Fruit fly (Drosophila melanogaster) whole organism: Measurements from ENCODE around the gene CG8611.

Experiments used
- CG8478 ChIP-seq: fragments of >200 bp; optimal IDR thresholded peaks from 2 replicates; lab custom pipeline; 2018; ENCODE audit warnings: inconsistent platforms
- Dll ChIP-seq: fragments of >200 bp; optimal IDR thresholded peaks from 2 replicates; lab custom pipeline; 2017
- EcR ChIP-seq, 2 experiments: fragments of >200 bp; optimal IDR thresholded peaks; 2 replicates each; lab custom pipeline; 2017; ENCODE audit warnings: missing biosample characterization in 2 of 2, missing genetic modification characterization in 2 of 2, missing genetic modification reagents in 2 of 2
- pan ChIP-seq: fragments of >200 bp; optimal IDR thresholded peaks from 2 replicates; lab custom pipeline; 2017
- psq ChIP-seq: fragments of >200 bp; optimal IDR thresholded peaks from 2 replicates; lab custom pipeline; 2017
- usp ChIP-seq: fragments of >200 bp; optimal IDR thresholded peaks from 2 replicates; lab custom pipeline; 2017; ENCODE audit warnings: missing biosample characterization, missing genetic modification characterization, mixed read lengths

The CG8611 gene

DNA sequence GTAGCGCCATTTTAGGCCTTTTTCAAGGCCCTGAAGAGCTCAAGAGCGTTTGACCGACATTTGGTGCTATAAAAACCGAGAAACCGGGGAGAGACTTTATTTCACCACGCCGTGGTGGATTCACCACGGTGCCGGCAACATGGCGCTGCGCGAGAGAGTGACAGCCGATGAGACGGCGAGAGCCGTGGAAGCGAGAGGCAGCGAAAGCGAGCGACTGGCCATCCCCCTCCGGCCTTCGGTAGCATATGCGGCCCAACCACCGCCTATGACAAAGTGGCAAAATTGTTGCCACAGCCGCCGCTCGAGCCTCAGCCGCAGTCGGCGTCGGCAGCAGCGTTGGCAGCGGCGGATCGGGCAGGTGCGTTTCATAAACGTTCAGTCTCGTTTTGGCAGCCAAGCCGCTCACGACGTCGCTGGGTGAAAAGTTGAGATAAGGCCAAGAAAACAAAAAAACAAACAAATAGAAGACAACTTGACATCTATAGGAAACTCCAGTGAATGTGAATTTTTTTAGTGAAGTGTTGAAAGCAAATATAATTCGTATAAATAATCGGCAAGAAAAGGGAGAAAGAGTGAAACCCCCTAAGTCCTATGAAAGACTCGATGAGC is 24.7 kb downstream of the CG8611 start, which contains the start of gene B-H1:
Gene B-H1, plus strand, starts transcription at position 376 of the 609 bp plus-strand sequence.
- TF ChIP-seq Dll (lab: Kevin White, UChicago) = peak; percentile 4
- TF ChIP-seq CG8478 (lab: Kevin White, UChicago) = peak; percentile 21
- no peak for TF ChIP-seq pan (lab: Kevin White, UChicago)

DNA sequence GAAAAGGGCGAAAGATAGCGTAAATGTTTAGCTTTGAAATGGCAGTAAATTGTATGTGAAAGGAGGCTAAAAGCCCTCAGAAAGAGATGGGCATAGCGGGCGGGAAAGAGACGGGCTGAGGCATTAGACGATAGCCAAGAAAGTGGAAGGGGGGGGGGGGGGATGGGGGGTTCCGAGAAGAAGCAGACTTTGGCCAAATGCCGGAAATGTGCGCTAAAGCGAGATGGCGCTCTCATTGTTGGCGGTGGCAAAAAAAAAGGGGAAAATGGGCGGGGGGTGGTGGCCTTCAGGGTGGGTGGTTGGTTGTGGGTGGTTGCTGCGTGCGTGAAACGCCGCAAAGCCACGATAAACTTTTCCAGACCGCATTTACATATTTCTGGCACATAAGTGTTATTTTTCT is 39.0 kb downstream of the CG8611 start:
- TF ChIP-seq Dll (lab: Kevin White, UChicago) = no peak
- no peak for TF ChIP-seq usp (GFP tag; lab: Kevin White, UChicago)
- TF ChIP-seq EcR (GFP tag; optimal IDR thresholded peaks at IDR 0.05; lab: Kevin White, UChicago) = no peak

DNA sequence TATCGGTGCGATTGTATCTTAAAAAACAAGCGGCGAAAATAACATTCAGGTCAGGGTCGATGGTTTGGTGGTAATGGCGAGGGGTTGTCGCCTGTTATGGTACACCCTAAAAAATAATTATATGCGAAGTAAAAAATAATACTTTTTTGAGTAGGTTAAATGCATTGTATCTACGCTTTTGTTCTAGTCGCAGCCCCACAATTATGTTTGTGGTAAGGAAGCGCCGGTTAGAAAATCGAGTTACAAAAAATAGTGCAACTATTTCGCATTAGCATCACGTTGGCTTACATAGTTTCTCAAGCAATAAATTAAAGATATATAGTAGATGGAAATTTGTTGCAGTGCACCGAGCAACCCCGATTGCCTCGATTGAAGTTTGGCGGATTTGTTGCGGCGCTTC is 42.5 kb downstream of the CG8611 start:
- TF ChIP-seq psq (lab: Kevin White, UChicago) (no peak), EcR (GFP tag; optimal IDR thresholded peaks at IDR 0.05; lab: Kevin White, UChicago) (no peak), Dll (lab: Kevin White, UChicago) (no peak), pan (lab: Kevin White, UChicago) (no peak), usp (GFP tag; lab: Kevin White, UChicago) (no peak), CG8478 (lab: Kevin White, UChicago) (no peak)

DNA sequence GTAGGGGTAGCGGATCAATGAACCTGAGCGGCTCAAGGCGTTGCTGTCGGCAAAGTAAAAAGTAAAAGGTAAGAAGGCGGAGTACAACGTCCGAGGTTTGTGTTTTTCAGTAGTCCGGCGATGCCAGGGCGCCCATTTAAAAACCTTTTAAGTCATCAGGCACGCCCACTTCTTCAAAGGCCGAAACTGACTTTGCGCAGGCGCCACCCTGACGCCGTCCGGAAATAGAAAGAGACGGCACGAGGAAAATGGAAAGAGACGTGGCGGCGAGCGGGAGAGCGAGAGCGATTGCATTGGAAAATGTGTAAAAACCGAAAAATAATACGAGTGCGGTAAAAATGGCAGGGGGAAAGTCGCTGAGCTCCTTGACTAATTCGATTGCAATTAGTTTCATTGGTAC is 53.4 kb downstream of the CG8611 start:
- TF ChIP-seq psq (lab: Kevin White, UChicago) (no peak), usp (GFP tag; lab: Kevin White, UChicago) (no peak), EcR (GFP tag; optimal IDR thresholded peaks at IDR 0.05; lab: Kevin White, UChicago) (no peak), CG8478 (lab: Kevin White, UChicago) (no peak), pan (lab: Kevin White, UChicago) (no peak), Dll (lab: Kevin White, UChicago) (no peak)
